Fruit fly (Drosophila melanogaster) whole organism, embryonic: ENCODE results near the gene CG5863.
A peak's percentile ranks its signal among the peaks of the same experiment; 100 is the strongest.

ENCODE experiments used
- CG1024 ChIP-seq: fragments of 200-800 bp; sonication (Bioruptor generic); IDR thresholded peaks from 2 replicates; pipeline ENCODE4 v1.3.6; 2022; ENCODE audit warnings: missing biosample characterization, missing genetic modification characterization
- CG10274 ChIP-seq: fragments of 200-800 bp; sonication (Bioruptor generic); optimal IDR thresholded peaks from 3 replicates; lab custom pipeline; 2017; ENCODE audit warnings: missing biosample characterization, mild to moderate bottlenecking, missing genetic modification characterization
- CG10321 ChIP-seq: fragments of 200-800 bp; sonication (Bioruptor generic); IDR thresholded peaks from 2 replicates; pipeline ENCODE4 v1.3.6; 2022; ENCODE audit warnings: missing biosample characterization, missing genetic modification characterization
- CG12071 ChIP-seq: fragments of 200-800 bp; sonication (Bioruptor generic); optimal IDR thresholded peaks from 3 replicates; lab custom pipeline; 2018; ENCODE audit warnings: missing biosample characterization, mild to moderate bottlenecking, missing genetic modification characterization
- CG12236 ChIP-seq: fragments of 200-800 bp; sonication (Bioruptor generic); optimal IDR thresholded peaks from 2 replicates; lab custom pipeline; 2016; ENCODE audit warnings: missing biosample characterization, missing genetic modification characterization
- CG12391 ChIP-seq: fragments of 200-800 bp; sonication (Bioruptor generic); optimal IDR thresholded peaks from 3 replicates; lab custom pipeline; 2018; ENCODE audit warnings: missing biosample characterization, mild to moderate bottlenecking, missing genetic modification characterization, moderate library complexity
- CG12744 ChIP-seq: fragments of 200-800 bp; sonication (Bioruptor generic); optimal IDR thresholded peaks from 2 replicates; lab custom pipeline; 2016; ENCODE audit warnings: missing biosample characterization, missing genetic modification characterization
- CG13287 ChIP-seq: fragments of 200-800 bp; sonication (Bioruptor generic); IDR thresholded peaks from 2 replicates; pipeline ENCODE4 v1.3.6; 2022; ENCODE audit warnings: missing biosample characterization, missing genetic modification characterization; ENCODE audit not compliant: partially characterized antibody
- CG13296 ChIP-seq: fragments of 200-800 bp; sonication (Bioruptor generic); optimal IDR thresholded peaks from 3 replicates; lab custom pipeline; 2018; ENCODE audit warnings: missing biosample characterization, mild to moderate bottlenecking, missing genetic modification characterization
- CG14014 ChIP-seq: fragments of 200-800 bp; sonication (Bioruptor generic); IDR thresholded peaks from 2 replicates; pipeline ENCODE4 v1.3.6; 2022; ENCODE audit warnings: missing biosample characterization, missing genetic modification characterization
- CG14441 ChIP-seq: fragments of 200-800 bp; sonication (Bioruptor generic); IDR thresholded peaks from 2 replicates; pipeline ENCODE4 v1.3.6; 2022; ENCODE audit warnings: missing biosample characterization, missing genetic modification characterization
- CG15514 ChIP-seq: fragments of 200-800 bp; sonication (Bioruptor generic); optimal IDR thresholded peaks from 3 replicates; lab custom pipeline; 2017; ENCODE audit warnings: missing biosample characterization, missing genetic modification characterization, mild to moderate bottlenecking, moderate library complexity, missing genetic modification reagents
- CG1602 ChIP-seq: fragments of 200-800 bp; sonication (Bioruptor generic); optimal IDR thresholded peaks from 3 replicates; lab custom pipeline; 2016; ENCODE audit warnings: missing biosample characterization, missing genetic modification characterization
- CG17612 ChIP-seq: fragments of 200-800 bp; sonication (Bioruptor generic); IDR thresholded peaks from 2 replicates; pipeline ENCODE4 v1.3.6; 2022; ENCODE audit warnings: missing biosample characterization, missing genetic modification characterization
- CG17912 ChIP-seq: fragments of 200-800 bp; sonication (Bioruptor generic); optimal IDR thresholded peaks from 2 replicates; lab custom pipeline; 2018; ENCODE audit warnings: missing biosample characterization, mild to moderate bottlenecking, missing genetic modification characterization
- CG1792 ChIP-seq: fragments of 200-800 bp; sonication (Bioruptor generic); optimal IDR thresholded peaks from 2 replicates; lab custom pipeline; 2016; ENCODE audit warnings: missing biosample characterization, missing genetic modification characterization
- CG2202 ChIP-seq: fragments of 200-800 bp; sonication (Bioruptor generic); optimal IDR thresholded peaks from 2 replicates; lab custom pipeline; 2018; ENCODE audit warnings: missing biosample characterization, mild to moderate bottlenecking, missing genetic modification characterization
- CG2712 ChIP-seq: fragments of 200-800 bp; optimal IDR thresholded peaks from 3 replicates; lab custom pipeline; 2019; ENCODE audit warnings: missing biosample characterization, mild to moderate bottlenecking, missing genetic modification characterization, moderate library complexity
- CG30020 ChIP-seq: fragments of 200-800 bp; optimal IDR thresholded peaks from 2 replicates; lab custom pipeline; 2019; ENCODE audit warnings: missing biosample characterization, mild to moderate bottlenecking, missing genetic modification characterization, moderate library complexity
- CG4360 ChIP-seq: fragments of 200-800 bp; sonication (Bioruptor generic); IDR thresholded peaks from 2 replicates; pipeline ENCODE4 v1.3.6; 2022; ENCODE audit warnings: missing biosample characterization, missing genetic modification characterization
- CG43689 ChIP-seq: fragments of 200-800 bp; sonication (Bioruptor generic); IDR thresholded peaks from 2 replicates; pipeline ENCODE4 v1.3.6; 2022; ENCODE audit warnings: missing biosample characterization, missing genetic modification characterization
- CG4424 ChIP-seq: fragments of 200-800 bp; sonication (Bioruptor generic); optimal IDR thresholded peaks from 3 replicates; lab custom pipeline; 2016; ENCODE audit warnings: missing biosample characterization, missing genetic modification characterization
- CG6765 ChIP-seq: fragments of 200-800 bp; sonication (Bioruptor generic); optimal IDR thresholded peaks from 3 replicates; lab custom pipeline; 2017; ENCODE audit warnings: missing biosample characterization, mild to moderate bottlenecking, missing genetic modification characterization
- CG8765 ChIP-seq: fragments of 200-800 bp; sonication (Bioruptor generic); IDR thresholded peaks from 2 replicates; pipeline ENCODE4 v1.3.6; 2022; ENCODE audit warnings: missing biosample characterization, missing genetic modification characterization
- CG9797 ChIP-seq: fragments of 200-800 bp; sonication (Bioruptor generic); optimal IDR thresholded peaks from 3 replicates; lab custom pipeline; 2018; ENCODE audit warnings: missing biosample characterization, mild to moderate bottlenecking, missing genetic modification characterization
- CoRest ChIP-seq: fragments of 200-800 bp; sonication (Bioruptor generic); optimal IDR thresholded peaks from 3 replicates; lab custom pipeline; 2018; ENCODE audit warnings: missing biosample characterization, mild to moderate bottlenecking, missing genetic modification characterization, moderate library complexity
- D ChIP-seq, 2 experiments: fragments of 200-800 bp in 1 of 2; fragments of >200 bp in 1 of 2; sonication (Bioruptor generic) in 1 of 2; optimal IDR thresholded peaks; 2 replicates in 1 of 2; 3 replicates in 1 of 2; lab custom pipeline; 2017; ENCODE audit warnings: mild to moderate bottlenecking in 1 of 2, missing biosample characterization in 1 of 2, missing genetic modification characterization in 1 of 2, missing genetic modification reagents in 1 of 2
- Dfd ChIP-seq, 2 experiments: fragments of >200 bp; optimal IDR thresholded peaks; 2 replicates each; lab custom pipeline; 2017; ENCODE audit warnings: missing biosample characterization in 2 of 2, missing genetic modification characterization in 2 of 2
- Dll ChIP-seq: fragments of 200-800 bp; sonication (Bioruptor generic); IDR thresholded peaks from 4 replicates; pipeline ENCODE4 v1.3.6; 2022; ENCODE audit warnings: missing biosample characterization, missing genetic modification characterization; ENCODE audit not compliant: partially characterized antibody
- Fer1 ChIP-seq: fragments of 200-800 bp; sonication (Bioruptor generic); optimal IDR thresholded peaks from 2 replicates; lab custom pipeline; 2017; ENCODE audit warnings: missing biosample characterization, mild to moderate bottlenecking, missing genetic modification characterization
- Optix ChIP-seq: fragments of 200-800 bp; sonication (Bioruptor generic); IDR thresholded peaks from 3 replicates; pipeline ENCODE4 v1.3.6; 2022; ENCODE audit warnings: missing biosample characterization, missing genetic modification characterization
- YL-1 ChIP-seq: fragments of 200-800 bp; sonication (Bioruptor generic); optimal IDR thresholded peaks from 3 replicates; lab custom pipeline; 2017; ENCODE audit warnings: missing biosample characterization, mild to moderate bottlenecking, missing genetic modification characterization
- ara ChIP-seq: fragments of 200-800 bp; sonication (Bioruptor generic); IDR thresholded peaks from 2 replicates; pipeline ENCODE4 v1.3.6; 2022; ENCODE audit warnings: missing biosample characterization, missing genetic modification characterization
- cg ChIP-seq: fragments of 200-800 bp; sonication (Bioruptor generic); optimal IDR thresholded peaks from 3 replicates; lab custom pipeline; 2019; ENCODE audit warnings: missing biosample characterization, mild to moderate bottlenecking, missing genetic modification characterization, moderate library complexity
- croc ChIP-seq: fragments of 200-800 bp; sonication (Bioruptor generic); conservative IDR thresholded peaks from 3 replicates; pipeline ENCODE4 v1.3.6; 2022; ENCODE audit warnings: missing biosample characterization, missing genetic modification characterization
- dpn ChIP-seq, 2 experiments: fragments of 200-800 bp; sonication (Bioruptor generic); optimal IDR thresholded peaks; 3 replicates each; lab custom pipeline; 2016; ENCODE audit warnings: missing biosample characterization in 2 of 2, missing genetic modification characterization in 2 of 2
- fd96Cb ChIP-seq: fragments of 200-800 bp; sonication (Bioruptor generic); optimal IDR thresholded peaks from 2 replicates; lab custom pipeline; 2018; ENCODE audit warnings: missing biosample characterization, mild to moderate bottlenecking, missing genetic modification characterization, moderate library complexity
- fu2 ChIP-seq: fragments of 200-800 bp; sonication (Bioruptor generic); optimal IDR thresholded peaks from 2 replicates; lab custom pipeline; 2016; ENCODE audit warnings: missing biosample characterization, missing genetic modification characterization
- h ChIP-seq: fragments of >200 bp; optimal IDR thresholded peaks from 2 replicates; lab custom pipeline; 2017
- maf-S ChIP-seq: fragments of 200-800 bp; sonication (Bioruptor generic); optimal IDR thresholded peaks from 2 replicates; lab custom pipeline; 2016; ENCODE audit warnings: missing biosample characterization, missing genetic modification characterization
- mld ChIP-seq: fragments of 200-800 bp; sonication (Bioruptor generic); IDR thresholded peaks from 3 replicates; pipeline ENCODE4 v1.3.6; 2022; ENCODE audit warnings: missing biosample characterization, missing genetic modification characterization; ENCODE audit not compliant: partially characterized antibody
- nerfin-2 ChIP-seq: fragments of 200-800 bp; sonication (Bioruptor generic); IDR thresholded peaks from 2 replicates; pipeline ENCODE4 v1.3.6; 2022; ENCODE audit warnings: missing biosample characterization, missing genetic modification characterization; ENCODE audit not compliant: partially characterized antibody
- pros ChIP-seq: fragments of 200-800 bp; sonication (Bioruptor generic); optimal IDR thresholded peaks from 3 replicates; lab custom pipeline; 2019; ENCODE audit warnings: missing biosample characterization, mild to moderate bottlenecking, missing genetic modification characterization, moderate library complexity
- psq ChIP-seq: fragments of 200-800 bp; sonication (Bioruptor generic); optimal IDR thresholded peaks from 2 replicates; lab custom pipeline; 2017; ENCODE audit warnings: missing biosample characterization, missing genetic modification characterization
- sens-2 ChIP-seq: fragments of 200-800 bp; sonication (Bioruptor generic); IDR thresholded peaks from 2 replicates; pipeline ENCODE4 v1.3.6; 2022; ENCODE audit warnings: missing biosample characterization, missing genetic modification characterization
- sisA ChIP-seq: fragments of 200-800 bp; sonication (Bioruptor generic); IDR thresholded peaks from 2 replicates; pipeline ENCODE4 v1.3.6; 2022; ENCODE audit warnings: missing biosample characterization, missing genetic modification characterization
- slou ChIP-seq: fragments of 200-800 bp; sonication (Bioruptor generic); optimal IDR thresholded peaks from 3 replicates; lab custom pipeline; 2016; ENCODE audit warnings: missing biosample characterization, missing genetic modification characterization
- slp2 ChIP-seq: fragments of 200-800 bp; sonication (Bioruptor generic); optimal IDR thresholded peaks from 2 replicates; lab custom pipeline; 2016; ENCODE audit warnings: missing biosample characterization, missing genetic modification characterization
- sqz ChIP-seq: fragments of 200-800 bp; sonication (Bioruptor generic); optimal IDR thresholded peaks from 3 replicates; lab custom pipeline; 2018; ENCODE audit warnings: missing biosample characterization, mild to moderate bottlenecking, missing genetic modification characterization
- stc ChIP-seq: fragments of 200-800 bp; sonication (Bioruptor generic); IDR thresholded peaks from 2 replicates; pipeline ENCODE4 v1.3.6; 2022; ENCODE audit warnings: missing biosample characterization, missing genetic modification characterization
- tgo ChIP-seq: fragments of 200-800 bp; sonication (Bioruptor generic); IDR thresholded peaks from 3 replicates; pipeline ENCODE4 v1.3.6; 2022; ENCODE audit warnings: missing biosample characterization, missing genetic modification characterization

Gene CG5863

DNA sequence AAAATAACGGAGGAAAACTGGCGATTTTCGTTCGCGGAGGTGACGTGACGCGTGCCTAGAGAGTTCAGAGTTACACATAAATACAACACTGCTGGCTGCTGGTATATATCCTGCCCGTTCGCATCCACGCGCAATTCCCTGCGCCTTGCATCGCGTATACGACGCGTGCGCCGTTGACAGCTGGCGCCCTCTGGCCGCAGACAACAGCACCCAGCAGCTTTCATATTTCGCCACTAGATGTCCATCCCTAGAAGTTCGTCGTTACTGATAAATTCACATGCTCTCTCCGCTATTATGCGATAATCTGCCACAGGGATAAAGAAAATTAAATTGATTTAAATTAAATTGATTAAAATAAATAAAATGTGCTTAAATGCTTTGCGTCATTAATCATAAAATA is 8.5 kb upstream of the CG5863 start, which contains the start of gene Sur-8 (continued):
- TF ChIP-seq fu2 (GFP tag; lab: Kevin White, UChicago) (peak; percentile 27), sisA (GFP tag; lab: Robert Waterston, UW) (peak; percentile 76), CG4360 (GFP tag; lab: Robert Waterston, UW) (no peak), CG12744 (peak; percentile 45), CG12236 (GFP tag; lab: Kevin White, UChicago) (no peak), CG30020 (tag; lab: Kevin White, UChicago) (no peak), CoRest (peak; percentile 48), CG17912 (GFP tag; lab: Kevin White, UChicago) (peak; percentile 61), D (optimal IDR thresholded peaks at IDR 0.05; lab: Kevin White, UChicago) (no peak), D (GFP tag; optimal IDR thresholded peaks at IDR 0.05; lab: Kevin White, UChicago) (peak; percentile 45), croc (peak; percentile 26; the same call in 1 of the 3 replicates), CG12391 (no peak), CG13287 (0 out of 2 replicates have a peak, but pooled peaks have one; percentile 27), CG13296 (GFP tag; lab: Kevin White, UChicago) (no peak), CG10274 (GFP tag; lab: Kevin White, UChicago) (peak; percentile 45), CG9797 (GFP tag; lab: Kevin White, UChicago) (no peak), CG6765 (GFP tag; lab: Kevin White, UChicago) (peak; percentile 63), Fer1 (no peak), CG14014 (GFP tag; lab: Robert Waterston, UW) (peak; percentile 71; the same call in 1 of the 2 replicates), CG2202 (tag; lab: Kevin White, UChicago) (no peak), CG17612 (GFP tag; lab: Robert Waterston, UW) (peak; percentile 32; the same call in 1 of the 2 replicates), tgo (peak; percentile 67; the same call in 2 of the 3 replicates), slp2 (peak; percentile 44), CG43689 (GFP tag; lab: Robert Waterston, UW) (peak; percentile 48), CG1792 (GFP tag; lab: Kevin White, UChicago) (peak; percentile 13), CG14441 (GFP tag; lab: Robert Waterston, UW) (peak; percentile 73), CG2712 (tag; lab: Kevin White, UChicago) (no peak), h (no peak), dpn (GFP tag; optimal IDR thresholded peaks at IDR 0.05; lab: Kevin White, UChicago) (peak; percentile 72 to 77), cg (GFP tag; lab: Kevin White, UChicago) (no peak), maf-S (GFP tag; lab: Kevin White, UChicago) (peak; percentile 39), psq (GFP tag; lab: Kevin White, UChicago) (no peak), mld (peak; percentile 11; the same call in 1 of the 3 replicates), CG15514 (GFP tag; lab: Kevin White, UChicago) (peak; percentile 75), ara (GFP tag; lab: Robert Waterston, UW) (no peak), stc (GFP tag; lab: Robert Waterston, UW) (peak; percentile 39; the same call in 1 of the 2 replicates), Optix (GFP tag; lab: Robert Waterston, UW) (peak; percentile 75), sqz (GFP tag; lab: Kevin White, UChicago) (no peak), CG10321 (GFP tag; lab: Robert Waterston, UW) (no peak), fd96Cb (tag; lab: Kevin White, UChicago) (peak; percentile 1), YL-1 (GFP tag; lab: Kevin White, UChicago) (peak; percentile 2), pros (GFP tag; lab: Kevin White, UChicago) (no peak), slou (GFP tag; lab: Kevin White, UChicago) (peak; percentile 17), CG12071 (peak; percentile 48), sens-2 (GFP tag; lab: Robert Waterston, UW) (no peak), CG8765 (GFP tag; lab: Robert Waterston, UW) (no peak), CG1024 (GFP tag; lab: Robert Waterston, UW) (peak; percentile 80), nerfin-2 (GFP tag; lab: Robert Waterston, UW) (no peak), Dll (GFP tag; lab: Robert Waterston, UW) (no peak), CG1602 (GFP tag; lab: Kevin White, UChicago) (peak; percentile 57), CG4424 (GFP tag; lab: Kevin White, UChicago) (peak; percentile 58), Dfd (GFP tag; optimal IDR thresholded peaks at IDR 0.05; lab: Kevin White, UChicago) (no peak)
